Worm (Caenorhabditis elegans) whole organism, early embryonic: ENCODE results near the gene best-3.

Source experiments
- ama-1 ChIP-seq: fragments of 150-350 bp; optimal IDR thresholded peaks from 2 replicates; lab custom pipeline; 2014
- ets-7 ChIP-seq: sonication (generic microtip); optimal IDR thresholded peaks from 2 replicates; lab custom pipeline; 2016; ENCODE audit warnings: missing genotype, missing genetic modification characterization, missing compliant biosample characterization
- flt-1 ChIP-seq: fragments of 200-800 bp; sonication (Bioruptor generic); IDR thresholded peaks from 2 replicates; pipeline ENCODE4 v1.3.6; 2022; ENCODE audit warnings: missing genetic modification characterization, missing compliant biosample characterization
- tbx-11 ChIP-seq: fragments of 200-800 bp; sonication (Bioruptor generic); IDR thresholded peaks from 2 replicates; pipeline ENCODE4 v1.3.6; 2022; ENCODE audit warnings: missing genetic modification characterization, missing compliant biosample characterization
- tbx-37 ChIP-seq: fragments of 200-800 bp; sonication (Bioruptor generic); conservative IDR thresholded peaks from 2 replicates; pipeline ENCODE4 v1.3.6; 2022; ENCODE audit warnings: missing genetic modification reagents, missing genetic modification characterization, missing compliant biosample characterization

- TF ChIP-seq tbx-11 (GFP tag; lab: Robert Waterston, UW) (peak; percentile 20; the same call in 1 of the 2 replicates), flt-1 (no peak), ama-1 (lab: Kevin White, UChicago) (no peak), tbx-37 (no peak; the same call in 1 of the 2 replicates), ets-7 (no peak)
These were observed 6.0 kb downstream of the best-3 start for ce11 chrII:18787-19186.
